Fruit fly (Drosophila melanogaster) whole organism, adult: Measurements from ENCODE around the gene beta-PheRS.
A peak's percentile ranks its signal among the peaks of the same experiment; 100 is the strongest.

Experiments used
- CG11617 ChIP-seq: fragments of 200-800 bp; sonication (Bioruptor generic); optimal IDR thresholded peaks from 2 replicates; lab custom pipeline; 2017; ENCODE audit warnings: mild to moderate bottlenecking, missing biosample characterization, missing genetic modification reagents, missing genetic modification characterization
- CG12768 ChIP-seq: fragments of 200-800 bp; sonication (Bioruptor generic); optimal IDR thresholded peaks from 2 replicates; lab custom pipeline; 2017; ENCODE audit warnings: missing biosample characterization, missing genetic modification characterization, mild to moderate bottlenecking, moderate library complexity, missing genetic modification reagents
- CG14711 ChIP-seq: fragments of 200-800 bp; sonication (Bioruptor generic); optimal IDR thresholded peaks from 2 replicates; lab custom pipeline; 2018; ENCODE audit warnings: missing biosample characterization, mild to moderate bottlenecking, missing genetic modification characterization, moderate library complexity
- CG1620 ChIP-seq: fragments of 200-800 bp; sonication (Bioruptor generic); optimal IDR thresholded peaks from 2 replicates; lab custom pipeline; 2016; ENCODE audit warnings: missing biosample characterization, missing genetic modification characterization
- CG33017 ChIP-seq: fragments of 200-800 bp; sonication (Bioruptor generic); optimal IDR thresholded peaks from 2 replicates; lab custom pipeline; 2018; ENCODE audit warnings: missing biosample characterization, mild to moderate bottlenecking, missing genetic modification characterization, moderate library complexity
- CG5204 ChIP-seq: fragments of 200-800 bp; sonication (Bioruptor generic); optimal IDR thresholded peaks from 2 replicates; lab custom pipeline; 2016; ENCODE audit warnings: missing biosample characterization, missing genetic modification characterization
- CG7045 ChIP-seq: fragments of 200-800 bp; sonication (Bioruptor generic); optimal IDR thresholded peaks from 2 replicates; lab custom pipeline; 2017; ENCODE audit warnings: missing biosample characterization, mild to moderate bottlenecking, missing genetic modification characterization
- CG7101 ChIP-seq: fragments of 200-800 bp; sonication (Bioruptor generic); optimal IDR thresholded peaks from 2 replicates; lab custom pipeline; 2018; ENCODE audit warnings: missing biosample characterization, mild to moderate bottlenecking, missing genetic modification characterization, moderate library complexity
- Clk ChIP-seq: fragments of 200-800 bp; sonication (Bioruptor generic); optimal IDR thresholded peaks from 2 replicates; lab custom pipeline; 2017; ENCODE audit warnings: missing biosample characterization, missing genetic modification characterization
- Crg-1 ChIP-seq: fragments of 200-800 bp; sonication (Bioruptor generic); optimal IDR thresholded peaks from 2 replicates; lab custom pipeline; 2016; ENCODE audit warnings: missing biosample characterization, missing genetic modification characterization
- Hr96 ChIP-seq: fragments of 200-800 bp; sonication (Bioruptor generic); optimal IDR thresholded peaks from 2 replicates; lab custom pipeline; 2016; ENCODE audit warnings: missing biosample characterization, missing genetic modification characterization
- Mnt ChIP-seq: fragments of 200-800 bp; sonication (Bioruptor generic); optimal IDR thresholded peaks from 2 replicates; lab custom pipeline; 2016; ENCODE audit warnings: missing biosample characterization, mild to moderate bottlenecking, missing genetic modification characterization
- bab1 ChIP-seq: fragments of 200-800 bp; sonication (Bioruptor generic); optimal IDR thresholded peaks from 3 replicates; lab custom pipeline; 2019; ENCODE audit warnings: missing biosample characterization, mild to moderate bottlenecking, missing genetic modification characterization, moderate library complexity
- cic ChIP-seq: fragments of 200-800 bp; sonication (Bioruptor generic); optimal IDR thresholded peaks from 2 replicates; lab custom pipeline; 2017; ENCODE audit warnings: missing biosample characterization, mild to moderate bottlenecking, missing genetic modification characterization, moderate library complexity
- cnc ChIP-seq, 2 experiments: fragments of >200 bp; optimal IDR thresholded peaks; 2 replicates each; lab custom pipeline; 2017
- kay ChIP-seq: fragments of 200-800 bp; sonication (Bioruptor generic); peaks from one replicate; lab custom pipeline; 2016; ENCODE audit warnings: missing biosample characterization, missing genetic modification characterization, borderline replicate concordance
- ovo ChIP-seq: fragments of 200-800 bp; sonication (Bioruptor generic); optimal IDR thresholded peaks from 2 replicates; lab custom pipeline; 2016; ENCODE audit warnings: missing biosample characterization, missing genetic modification characterization
- pad ChIP-seq: fragments of 200-800 bp; sonication (Bioruptor generic); optimal IDR thresholded peaks from 3 replicates; lab custom pipeline; 2017; ENCODE audit warnings: missing biosample characterization, missing genetic modification characterization, mild to moderate bottlenecking, moderate library complexity, missing genetic modification reagents
- tj ChIP-seq: fragments of 200-800 bp; sonication (Bioruptor generic); optimal IDR thresholded peaks from 3 replicates; lab custom pipeline; 2017; ENCODE audit warnings: missing biosample characterization, mild to moderate bottlenecking, missing genetic modification characterization, moderate library complexity
- toe ChIP-seq: fragments of 200-800 bp; sonication (Bioruptor generic); optimal IDR thresholded peaks from 2 replicates; lab custom pipeline; 2016; ENCODE audit warnings: missing biosample characterization, missing genetic modification characterization

The beta-PheRS gene

DNA sequence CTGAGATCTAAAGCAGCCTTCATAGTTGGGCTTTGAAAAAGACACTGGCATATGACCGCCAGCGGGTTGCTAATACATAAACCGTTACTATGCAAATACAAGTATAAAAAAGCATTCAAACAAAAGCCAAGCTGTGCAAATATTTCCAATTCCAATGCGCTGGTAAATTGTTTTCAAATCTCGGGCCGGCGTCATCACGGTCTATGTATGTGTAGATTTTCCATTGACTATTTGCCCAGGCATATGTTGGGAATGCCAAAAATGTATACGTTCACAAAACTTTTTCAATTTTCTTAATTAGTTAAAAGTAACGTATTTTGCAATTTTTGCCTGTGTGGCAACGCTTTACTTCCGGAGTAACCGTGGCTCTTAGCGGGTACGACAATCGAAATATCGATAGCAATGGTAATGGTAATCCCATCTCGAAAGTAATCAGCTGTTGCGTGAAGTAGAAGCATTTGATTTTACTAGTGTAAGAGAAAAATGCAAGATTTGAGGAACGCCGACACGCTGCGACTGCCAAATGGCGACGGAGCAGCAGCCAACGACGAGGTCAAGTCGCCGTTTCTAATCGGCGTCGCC lies 37.4 kb upstream of the beta-PheRS start, which contains the start of the genes CG34290 and Uck:
CG34290 (minus strand) TSS at position 51 of the 582 bp plus-strand sequence.
Uck (plus strand) TSS at position 405 of the 582 bp plus-strand sequence.
- TF ChIP-seq CG11617 (GFP tag; lab: Kevin White, UChicago) (peak; percentile 70), CG14711 (tag; lab: Kevin White, UChicago) (peak; percentile 70), bab1 (GFP tag; lab: Kevin White, UChicago) (peak; percentile 87), CG7101 (tag; lab: Kevin White, UChicago) (peak; percentile 69), Clk (GFP tag; lab: Kevin White, UChicago) (peak; percentile 12), ovo (peak; percentile 57), toe (GFP tag; lab: Kevin White, UChicago) (no peak), Hr96 (GFP tag; lab: Kevin White, UChicago) (peak; percentile 52), kay (GFP tag; lab: Kevin White, UChicago) (no peak), CG1620 (GFP tag; lab: Kevin White, UChicago) (peak; percentile 50), CG5204 (GFP tag; lab: Kevin White, UChicago) (no peak), Mnt (GFP tag; lab: Kevin White, UChicago) (peak; percentile 47), cnc (optimal IDR thresholded peaks at IDR 0.05; lab: Kevin White, UChicago) (no peak), CG33017 (tag; lab: Kevin White, UChicago) (peak; percentile 43), pad (peak; percentile 61), Crg-1 (GFP tag; lab: Kevin White, UChicago) (peak; percentile 72), cic (peak; percentile 37), tj (GFP tag; lab: Kevin White, UChicago) (peak; percentile 10), CG12768 (GFP tag; lab: Kevin White, UChicago) (peak; percentile 76), CG7045 (GFP tag; lab: Kevin White, UChicago) (peak; percentile 69)

DNA sequence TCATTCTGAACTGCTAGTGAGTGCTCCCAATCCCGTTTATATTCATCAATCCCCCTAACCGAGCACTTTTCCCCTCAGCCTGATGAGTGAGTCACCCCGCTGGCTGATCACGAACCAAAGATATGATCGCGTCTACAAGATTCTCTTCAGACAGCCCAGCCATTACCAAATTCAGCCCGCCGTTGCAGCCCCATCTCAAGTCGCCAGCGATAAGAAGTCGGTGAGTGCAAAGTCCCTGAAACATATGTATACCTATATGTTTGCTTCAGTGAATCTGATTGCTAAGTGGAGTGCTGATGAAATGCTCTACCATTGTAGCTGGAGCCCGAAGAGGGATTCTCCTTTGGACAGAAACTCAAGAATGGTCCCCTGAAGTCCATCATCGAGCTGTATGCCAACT lies 34.7 kb upstream of the beta-PheRS start:
- no peak for TF ChIP-seq tj (GFP tag; lab: Kevin White, UChicago)
- no peak for TF ChIP-seq CG7101 (tag; lab: Kevin White, UChicago)
- no peak for TF ChIP-seq CG5204 (GFP tag; lab: Kevin White, UChicago)

DNA sequence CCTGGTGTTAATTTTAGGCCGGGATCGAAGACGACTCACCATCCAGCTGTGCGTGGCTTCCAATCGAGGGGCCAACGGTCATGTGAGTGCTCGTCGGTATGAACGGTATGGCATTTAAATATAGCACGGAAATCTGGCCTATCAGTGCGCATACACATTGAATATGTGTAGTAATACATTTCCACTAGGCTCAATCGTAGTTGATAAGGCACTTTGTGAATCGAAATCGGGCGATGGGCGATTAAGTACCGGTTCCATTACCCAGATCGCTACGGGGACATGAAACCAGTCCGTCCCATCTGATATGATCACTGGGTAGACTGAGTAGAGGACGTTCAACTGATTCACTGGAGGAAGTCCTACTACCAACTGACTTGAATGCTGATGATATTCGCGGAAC lies 32.9 kb upstream of the beta-PheRS start:
- TF ChIP-seq CG7101 (tag; lab: Kevin White, UChicago) (no peak), CG1620 (GFP tag; lab: Kevin White, UChicago) (no peak), Hr96 (GFP tag; lab: Kevin White, UChicago) (no peak), cic (peak; percentile 52), CG7045 (GFP tag; lab: Kevin White, UChicago) (no peak)

DNA sequence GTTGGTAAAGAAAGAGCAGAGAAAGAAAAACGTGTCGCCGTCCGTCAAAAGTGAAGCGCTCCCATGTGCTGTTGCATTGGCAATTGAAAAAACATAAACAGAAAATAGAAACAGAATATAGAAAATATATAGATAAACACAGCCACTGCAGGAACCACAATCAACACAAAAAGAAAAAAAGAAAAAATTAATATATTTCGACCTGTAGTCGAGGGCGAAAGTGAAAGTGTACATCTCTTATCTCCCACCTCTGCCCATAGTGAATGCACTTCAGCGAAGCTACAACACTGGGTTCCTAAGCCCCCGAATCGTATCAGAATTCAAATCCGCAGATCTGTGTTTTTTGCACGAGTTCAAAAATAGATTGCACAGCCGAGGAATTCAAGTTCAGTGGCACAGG lies 31.7 kb upstream of the beta-PheRS start:
- no peak for TF ChIP-seq Clk (GFP tag; lab: Kevin White, UChicago)
- TF ChIP-seq CG11617 (GFP tag; lab: Kevin White, UChicago) = no peak
- TF ChIP-seq kay (GFP tag; lab: Kevin White, UChicago) = no peak
- TF ChIP-seq CG1620 (GFP tag; lab: Kevin White, UChicago) = no peak
- no peak for TF ChIP-seq ovo
- TF ChIP-seq CG14711 (tag; lab: Kevin White, UChicago) = no peak
- no peak for TF ChIP-seq Crg-1 (GFP tag; lab: Kevin White, UChicago)
- no peak for TF ChIP-seq Mnt (GFP tag; lab: Kevin White, UChicago)

DNA sequence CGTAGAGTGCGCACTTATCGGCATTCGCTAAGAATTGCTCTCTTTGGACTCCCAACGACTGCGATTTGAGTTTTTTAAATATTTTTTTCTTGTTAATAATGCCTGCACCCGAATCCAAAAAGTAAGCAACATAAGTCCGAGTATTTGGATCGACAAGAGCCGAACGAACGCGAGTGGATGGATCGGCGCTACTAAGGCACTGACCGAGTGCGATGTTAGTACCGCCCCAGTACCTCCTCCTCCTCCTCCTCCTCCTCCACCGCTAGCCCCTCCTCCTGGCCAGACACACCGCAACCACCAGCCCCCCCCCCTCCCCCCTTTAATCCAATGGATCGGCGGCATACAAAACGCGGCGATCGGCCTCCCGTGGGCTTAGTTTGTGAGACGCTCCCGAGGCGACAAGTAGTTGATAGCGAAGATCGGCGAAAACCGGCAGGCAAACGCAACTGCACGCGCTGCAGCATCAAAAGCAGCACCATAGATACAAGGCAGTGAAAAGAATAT lies 31.2 kb upstream of the beta-PheRS start, which contains the start of gene CG6356:
CG6356 (plus strand) TSS at position 374 of the 504 bp plus-strand sequence.
- TF ChIP-seq cic = no peak
- TF ChIP-seq CG1620 (GFP tag; lab: Kevin White, UChicago) = no peak
- peak; percentile 63 for TF ChIP-seq CG12768 (GFP tag; lab: Kevin White, UChicago)

DNA sequence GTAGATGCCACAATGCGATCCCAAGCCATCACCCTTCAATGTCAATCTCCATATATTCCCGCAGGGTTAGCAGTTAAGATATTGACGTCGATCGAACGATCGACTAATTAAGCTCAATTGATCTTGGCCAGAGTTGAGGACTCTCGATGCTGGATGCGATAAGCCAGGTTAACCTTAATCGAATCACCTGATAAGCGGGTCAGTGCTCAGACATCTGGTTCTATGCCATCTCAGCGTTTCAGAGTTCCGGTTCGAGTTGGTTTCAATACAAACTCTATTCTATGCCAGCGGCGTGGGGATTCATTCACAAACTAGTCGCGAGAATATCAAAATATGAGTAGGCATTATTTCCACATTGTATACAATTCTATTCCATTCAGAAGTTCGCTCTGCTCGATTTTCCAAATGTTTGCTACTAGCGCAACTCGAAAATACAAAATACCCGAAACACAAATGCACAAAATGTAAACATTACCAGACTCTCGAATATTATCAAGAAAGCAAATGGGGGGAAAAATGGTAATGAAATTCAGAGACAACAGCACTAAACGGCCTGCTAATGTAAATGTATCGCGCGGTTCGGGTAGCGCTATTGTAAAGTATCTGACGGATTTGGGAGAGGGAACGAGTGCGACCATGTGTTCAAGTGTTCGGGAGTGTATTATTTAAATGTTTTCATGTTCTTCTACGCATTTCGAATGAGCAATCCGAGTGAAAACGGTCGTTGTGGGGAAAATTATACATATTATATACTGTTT lies 30.3 kb upstream of the beta-PheRS start:
- TF ChIP-seq kay (GFP tag; lab: Kevin White, UChicago) (no peak), Crg-1 (GFP tag; lab: Kevin White, UChicago) (no peak), CG14711 (tag; lab: Kevin White, UChicago) (no peak), Clk (GFP tag; lab: Kevin White, UChicago) (no peak), cnc (optimal IDR thresholded peaks at IDR 0.05; lab: Kevin White, UChicago) (no peak), ovo (no peak), Mnt (GFP tag; lab: Kevin White, UChicago) (no peak)

DNA sequence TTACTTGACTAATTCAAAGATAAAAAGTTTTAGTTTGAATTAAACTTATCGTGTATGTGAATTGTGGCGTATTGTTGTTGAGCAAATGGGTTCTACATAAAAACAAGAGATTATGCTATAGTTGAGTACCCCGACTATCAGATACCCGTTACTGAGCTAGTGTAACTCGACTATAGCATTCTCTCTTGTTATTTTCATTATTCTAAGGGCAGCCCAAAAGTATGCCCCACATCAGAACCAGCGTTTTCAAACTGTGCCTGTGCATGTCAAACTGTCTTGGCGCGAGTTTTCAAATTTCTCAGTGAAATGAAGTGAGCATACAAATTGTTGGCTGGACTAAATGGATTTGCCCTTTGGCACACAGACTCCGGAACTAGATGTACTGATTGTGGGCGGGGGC lies 26.8 kb upstream of the beta-PheRS start, which contains the start of gene shps:
shps (plus strand) TSS at position 282 of the 400 bp plus-strand sequence.
- TF ChIP-seq Clk (GFP tag; lab: Kevin White, UChicago) (no peak), CG11617 (GFP tag; lab: Kevin White, UChicago) (no peak), CG7045 (GFP tag; lab: Kevin White, UChicago) (no peak), Crg-1 (GFP tag; lab: Kevin White, UChicago) (no peak), Mnt (GFP tag; lab: Kevin White, UChicago) (no peak), pad (no peak), CG1620 (GFP tag; lab: Kevin White, UChicago) (no peak), cic (no peak), ovo (no peak), toe (GFP tag; lab: Kevin White, UChicago) (no peak), CG5204 (GFP tag; lab: Kevin White, UChicago) (no peak), bab1 (GFP tag; lab: Kevin White, UChicago) (no peak), CG12768 (GFP tag; lab: Kevin White, UChicago) (no peak)
